Fruit fly (Drosophila melanogaster) whole organism, wandering third instar larva: Measurements from ENCODE around the gene CG17751.
A peak's percentile ranks its signal among the peaks of the same experiment; 100 is the strongest.

Experiments
- Abd-B ChIP-seq: fragments of >200 bp; optimal IDR thresholded peaks from 2 replicates; lab custom pipeline; 2017; ENCODE audit warnings: missing biosample characterization, missing genetic modification characterization
- CG9705 ChIP-seq: fragments of 200-800 bp; sonication (Bioruptor generic); optimal IDR thresholded peaks from 2 replicates; lab custom pipeline; 2018; ENCODE audit warnings: missing biosample characterization, mild to moderate bottlenecking, missing genetic modification characterization
- CrebA ChIP-seq: fragments of 200-800 bp; sonication (Bioruptor generic); optimal IDR thresholded peaks from 2 replicates; lab custom pipeline; 2016; ENCODE audit warnings: missing biosample characterization, mild to moderate bottlenecking, missing genetic modification characterization, borderline replicate concordance
- Dfd ChIP-seq: fragments of >200 bp; optimal IDR thresholded peaks from 2 replicates; lab custom pipeline; 2017; ENCODE audit warnings: missing biosample characterization, missing genetic modification characterization
- Dif ChIP-seq: fragments of 200-275, 200-300 bp; sonication (Bioruptor generic); optimal IDR thresholded peaks from 2 replicates; lab custom pipeline; 2018; ENCODE audit warnings: missing biosample characterization, missing genetic modification characterization; ENCODE audit not compliant: partially characterized antibody
- GATAd ChIP-seq: sonication (Bioruptor generic); optimal IDR thresholded peaks from 2 replicates; lab custom pipeline; 2016; ENCODE audit warnings: missing biosample characterization, missing genetic modification characterization
- HLH106 ChIP-seq: fragments of 200-800 bp; optimal IDR thresholded peaks from 3 replicates; lab custom pipeline; 2019; ENCODE audit warnings: missing biosample characterization, mild to moderate bottlenecking, missing genetic modification characterization, moderate library complexity
- Hr78 ChIP-seq: fragments of >200 bp; optimal IDR thresholded peaks from 2 replicates; lab custom pipeline; 2017; ENCODE audit warnings: missing biosample characterization, missing genetic modification characterization
- Jra ChIP-seq: sonication (Bioruptor generic); optimal IDR thresholded peaks from 2 replicates; lab custom pipeline; 2016; ENCODE audit warnings: missing biosample characterization, missing genetic modification characterization
- Mio ChIP-seq: sonication (Bioruptor generic); optimal IDR thresholded peaks from 2 replicates; lab custom pipeline; 2016; ENCODE audit warnings: missing biosample characterization, missing genetic modification characterization
- Myc ChIP-seq: fragments of >200 bp; optimal IDR thresholded peaks from 2 replicates; lab custom pipeline; 2017
- Rel ChIP-seq, 2 experiments: fragments of 200-800 bp; sonication (Bioruptor generic) in 1 of 2; optimal IDR thresholded peaks; 2 replicates in 1 of 2; 3 replicates in 1 of 2; lab custom pipeline; 2016 to 2019; ENCODE audit warnings: mild to moderate bottlenecking in 2 of 2, missing biosample characterization in 2 of 2, missing genetic modification characterization in 2 of 2, moderate library complexity in 1 of 2
- Sp1 ChIP-seq: fragments of 200-800 bp; sonication (Bioruptor generic); optimal IDR thresholded peaks from 3 replicates; lab custom pipeline; 2019; ENCODE audit warnings: missing biosample characterization, mild to moderate bottlenecking, missing genetic modification characterization, moderate library complexity
- Vsx2 ChIP-seq: fragments of 200-300, 225-300 bp; sonication (Bioruptor generic); optimal IDR thresholded peaks from 2 replicates; lab custom pipeline; 2018; ENCODE audit warnings: missing biosample characterization, missing genetic modification characterization; ENCODE audit not compliant: partially characterized antibody
- br ChIP-seq: fragments of 200-800 bp; sonication (Bioruptor generic); optimal IDR thresholded peaks from 2 replicates; lab custom pipeline; 2016; ENCODE audit warnings: missing biosample characterization, missing genetic modification characterization
- dl ChIP-seq, 2 experiments: fragments of 175-275, 200-275 bp in 1 of 2; fragments of 200-275 bp in 1 of 2; sonication (Bioruptor generic); optimal IDR thresholded peaks; lab custom pipeline; 2018; ENCODE audit warnings: mild to moderate bottlenecking in 2 of 2, missing biosample characterization in 2 of 2, missing genetic modification characterization in 2 of 2, moderate library complexity in 2 of 2; ENCODE audit not compliant: partially characterized antibody in 2 of 2, insufficient read depth in 1 of 2
- dmrt93B ChIP-seq: fragments of 200-800 bp; sonication (Bioruptor generic); optimal IDR thresholded peaks from 2 replicates; lab custom pipeline; 2018; ENCODE audit warnings: missing biosample characterization, mild to moderate bottlenecking, missing genetic modification characterization
- ey ChIP-seq: fragments of 200-800 bp; sonication (Bioruptor generic); optimal IDR thresholded peaks from 2 replicates; lab custom pipeline; 2016; ENCODE audit warnings: missing biosample characterization, missing genetic modification characterization
- fru ChIP-seq: fragments of 200-800 bp; sonication (Bioruptor generic); optimal IDR thresholded peaks from 3 replicates; lab custom pipeline; 2016; ENCODE audit warnings: missing biosample characterization, mild to moderate bottlenecking, missing genetic modification characterization
- jim ChIP-seq: fragments of 175-275, 200-325 bp; sonication (Bioruptor generic); optimal IDR thresholded peaks from 2 replicates; lab custom pipeline; 2016; ENCODE audit warnings: missing biosample characterization, mild to moderate bottlenecking, missing genetic modification characterization
- pan ChIP-seq: fragments of >200 bp; optimal IDR thresholded peaks from 2 replicates; lab custom pipeline; 2017
- psq ChIP-seq: fragments of 200-800 bp; sonication (Bioruptor generic); optimal IDR thresholded peaks from 3 replicates; lab custom pipeline; 2017; ENCODE audit warnings: missing biosample characterization, mild to moderate bottlenecking, missing genetic modification characterization, moderate library complexity
- rgr ChIP-seq: fragments of 200-800 bp; sonication (Bioruptor generic); optimal IDR thresholded peaks from 3 replicates; lab custom pipeline; 2016; ENCODE audit warnings: missing biosample characterization, mild to moderate bottlenecking, missing genetic modification characterization
- sage ChIP-seq: fragments of 200-800 bp; sonication (Bioruptor generic); optimal IDR thresholded peaks from 2 replicates; lab custom pipeline; 2016; ENCODE audit warnings: missing biosample characterization, mild to moderate bottlenecking, missing genetic modification characterization
- sv ChIP-seq: fragments of 200-800 bp; sonication (Bioruptor generic); optimal IDR thresholded peaks from 3 replicates; lab custom pipeline; 2016; ENCODE audit warnings: missing biosample characterization, missing genetic modification characterization
- usp ChIP-seq: fragments of >200 bp; optimal IDR thresholded peaks from 2 replicates; lab custom pipeline; 2017; ENCODE audit warnings: missing biosample characterization, missing genetic modification characterization

Gene CG17751

dm6 chr3R:19650718-19651117 is 43.7 kb downstream of the CG17751 start, which contains the start of gene CG31219:
TSS of gene CG31219 (plus strand) at chr3R:19651018.
- TF ChIP-seq dl (GFP tag; optimal IDR thresholded peaks at IDR 0.05; lab: Kevin White, UChicago; ENCODE audit: insufficient read depth in 1 of 2, partially characterized antibody in 2 of 2) (no peak), dmrt93B (no peak), Dfd (no peak), Vsx2 (GFP tag; lab: Kevin White, UChicago) (no peak), Myc (lab: Kevin White, UChicago) (no peak), Hr78 (no peak), fru (GFP tag; lab: Kevin White, UChicago) (no peak), sv (no peak), CrebA (GFP tag; lab: Kevin White, UChicago) (no peak), Rel (GFP tag; optimal IDR thresholded peaks at IDR 0.05; lab: Kevin White, UChicago) (no peak), Rel (tag; optimal IDR thresholded peaks at IDR 0.05; lab: Kevin White, UChicago) (no peak), HLH106 (tag; lab: Kevin White, UChicago) (no peak), usp (no peak)

dm6 chr3R:19656455-19656854 is 49.4 kb downstream of the CG17751 start:
- TF ChIP-seq Vsx2 (GFP tag; lab: Kevin White, UChicago) (peak; percentile 60), dl (GFP tag; optimal IDR thresholded peaks at IDR 0.05; lab: Kevin White, UChicago; ENCODE audit: insufficient read depth in 1 of 2, partially characterized antibody in 2 of 2) (no peak), Dif (peak; percentile 12)

DNA sequence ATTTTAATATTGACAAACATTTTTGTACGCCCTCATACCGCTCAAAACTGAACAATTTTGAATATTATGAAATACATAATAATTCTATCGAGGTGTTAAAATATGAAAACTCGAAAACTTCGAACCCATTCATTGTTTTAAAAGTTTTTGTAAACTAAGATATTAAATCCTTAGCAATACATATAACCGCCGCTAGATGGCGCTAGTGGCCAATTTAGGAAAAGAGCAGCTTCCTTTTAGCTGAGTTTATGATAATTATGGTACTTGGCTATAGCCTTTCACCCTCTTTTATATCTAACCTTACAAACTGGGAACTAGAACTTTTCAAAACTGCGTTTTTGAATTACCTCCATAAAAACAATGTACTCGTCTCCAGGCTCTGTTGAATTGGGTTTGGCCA is 50.2 kb downstream of the CG17751 start:
- TF ChIP-seq br (GFP tag; lab: Kevin White, UChicago) (no peak), CG9705 (GFP tag; lab: Kevin White, UChicago) (no peak), HLH106 (tag; lab: Kevin White, UChicago) (no peak), jim (GFP tag; lab: Kevin White, UChicago) (no peak), CrebA (GFP tag; lab: Kevin White, UChicago) (no peak), Sp1 (GFP tag; lab: Kevin White, UChicago) (no peak), Dfd (no peak), rgr (GFP tag; lab: Kevin White, UChicago) (no peak), GATAd (no peak), Myc (lab: Kevin White, UChicago) (no peak)

DNA sequence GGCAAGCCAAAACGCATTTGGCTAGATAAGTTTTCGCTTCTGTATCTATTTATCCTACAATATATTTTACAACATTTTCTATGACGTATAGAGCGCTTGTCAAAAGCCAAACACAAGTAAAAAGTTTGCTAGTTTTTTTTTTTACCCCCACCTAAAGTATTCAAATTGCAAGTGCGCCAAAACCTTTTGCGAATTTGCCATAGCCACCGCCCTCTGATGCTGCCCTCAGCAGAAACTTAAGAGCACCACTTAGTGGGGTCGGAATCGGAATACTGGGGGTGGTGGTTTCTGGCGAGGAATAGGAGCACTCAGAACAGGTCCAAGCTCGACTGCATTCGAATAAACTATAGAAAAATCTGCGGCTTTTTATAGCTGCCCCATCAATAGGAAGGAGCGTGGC is 50.7 kb downstream of the CG17751 start, which contains the start of gene CG6184:
Gene CG6184 (minus strand): TSS at position 101 of the 400 bp plus-strand sequence.
- TF ChIP-seq Myc (lab: Kevin White, UChicago) (no peak), fru (GFP tag; lab: Kevin White, UChicago) (no peak), Abd-B (GFP tag; lab: Kevin White, UChicago) (no peak), ey (GFP tag; lab: Kevin White, UChicago) (no peak), Dfd (no peak), Mio (GFP tag; lab: Kevin White, UChicago) (no peak), Sp1 (GFP tag; lab: Kevin White, UChicago) (no peak), sage (GFP tag; lab: Kevin White, UChicago) (no peak), Jra (no peak), CG9705 (GFP tag; lab: Kevin White, UChicago) (no peak), br (GFP tag; lab: Kevin White, UChicago) (no peak), usp (no peak), sv (no peak), psq (no peak), pan (lab: Kevin White, UChicago) (no peak), Hr78 (no peak)
